Fruit fly (Drosophila melanogaster): ENCODE measurements around the gene Ncc69.
A peak's percentile ranks its signal among the peaks of the same experiment; 100 is the strongest.

Ncc69 gene

DNA sequence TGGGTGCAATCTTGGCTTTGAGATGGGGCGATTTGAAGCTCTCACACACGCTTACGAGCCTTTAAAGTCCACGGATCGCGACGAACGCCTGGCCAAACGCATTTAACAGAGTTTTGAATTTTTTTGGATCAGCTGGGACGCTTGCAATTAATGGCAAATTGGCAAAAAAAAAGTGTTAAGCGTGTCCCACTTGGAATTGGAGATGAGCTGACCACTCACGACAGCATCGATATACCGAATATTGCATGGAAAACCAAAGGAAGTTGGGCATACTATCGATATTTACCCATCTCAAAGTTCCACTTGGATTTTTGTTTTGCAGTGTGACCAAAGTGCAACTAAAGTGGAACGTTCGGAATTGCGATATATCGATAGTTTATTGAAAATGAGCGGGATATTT lies 26.1 kb upstream of the Ncc69 start, which contains the start of gene ArfGAP1 (continued):
- TF ChIP-seq CG12219 (GFP tag; optimal IDR thresholded peaks at IDR 0.05), result no peak
- no peak for TF ChIP-seq slou (GFP tag; optimal IDR thresholded peaks at IDR 0.05)
- peak; percentile 14; the same call in 1 of the 3 replicates for TF ChIP-seq CG11560 (tag; IDR thresholded peaks at IDR 0.05)
- TF ChIP-seq gfzf (GFP tag; optimal IDR thresholded peaks at IDR 0.05), result peak; percentile 43
- peak; percentile 3 for TF ChIP-seq CHES-1-like (GFP tag; optimal IDR thresholded peaks at IDR 0.05)
- TF ChIP-seq inv (GFP tag; IDR thresholded peaks at IDR 0.05; ENCODE audit: partially characterized antibody), result peak; percentile 94
- no peak for TF ChIP-seq fd3F (GFP tag; optimal IDR thresholded peaks at IDR 0.05)
- no peak for TF ChIP-seq odd (GFP tag; optimal IDR thresholded peaks at IDR 0.05)
- TF ChIP-seq rib (GFP tag; IDR thresholded peaks at IDR 0.05), result peak; percentile 57; the same call in 1 of the 2 replicates
- no peak for TF ChIP-seq grn (GFP tag; optimal IDR thresholded peaks at IDR 0.05)
- TF ChIP-seq Sin3A (optimal IDR thresholded peaks at IDR 0.05), result peak; percentile 57
- TF ChIP-seq Doc3 (GFP tag; IDR thresholded peaks at IDR 0.05; ENCODE audit: partially characterized antibody), result peak; percentile 97
- no peak for TF ChIP-seq CG5180 (GFP tag; optimal IDR thresholded peaks at IDR 0.05)
- 0 out of 2 replicates have a peak, but pooled peaks have one; percentile 26 for TF ChIP-seq CG32772 (GFP tag; IDR thresholded peaks at IDR 0.05)
- TF ChIP-seq ind (GFP tag; optimal IDR thresholded peaks at IDR 0.05), result no peak
- no peak for TF ChIP-seq CG8388 (GFP tag; optimal IDR thresholded peaks at IDR 0.05)
- TF ChIP-seq CG9876 (GFP tag; optimal IDR thresholded peaks at IDR 0.05), result no peak
- peak; percentile 10 for TF ChIP-seq CG14710 (tag; optimal IDR thresholded peaks at IDR 0.05)
- TF ChIP-seq sug (tag; optimal IDR thresholded peaks at IDR 0.05), result no peak
- peak; percentile 95 for TF ChIP-seq CG6791 (GFP tag; IDR thresholded peaks at IDR 0.05; ENCODE audit: partially characterized antibody)
- TF ChIP-seq CG16863 (GFP tag; optimal IDR thresholded peaks at IDR 0.05), result no peak
- no peak; the same call in 1 of the 2 replicates for TF ChIP-seq Ptx1 (GFP tag; IDR thresholded peaks at IDR 0.05)
- no peak for TF ChIP-seq CG12744 (GFP tag; optimal IDR thresholded peaks at IDR 0.05)
- TF ChIP-seq Hr39 (optimal IDR thresholded peaks at IDR 0.05), result no peak
- no peak for TF ChIP-seq YL-1 (GFP tag; optimal IDR thresholded peaks at IDR 0.05)
- TF ChIP-seq dmrt11E (tag; optimal IDR thresholded peaks at IDR 0.05), result no peak
- no peak for TF ChIP-seq CG31224 (GFP tag; IDR thresholded peaks at IDR 0.05)
- peak; percentile 6; the same call in 1 of the 2 replicates for TF ChIP-seq CG9215 (GFP tag; IDR thresholded peaks at IDR 0.05)
- peak; percentile 98 for TF ChIP-seq Bgb (GFP tag; IDR thresholded peaks at IDR 0.05; ENCODE audit: partially characterized antibody)
- TF ChIP-seq emc (GFP tag; optimal IDR thresholded peaks at IDR 0.05), result no peak
- peak; percentile 29; the same call in 1 of the 2 replicates for TF ChIP-seq Ada2b (GFP tag; IDR thresholded peaks at IDR 0.05)
- no peak for TF ChIP-seq CG12769 (tag; optimal IDR thresholded peaks at IDR 0.05)
- no peak for TF ChIP-seq MTF-1 (GFP tag; optimal IDR thresholded peaks at IDR 0.05; ENCODE audit: borderline replicate concordance)
- no peak for TF ChIP-seq CG15479 (GFP tag; optimal IDR thresholded peaks at IDR 0.05)
- no peak for TF ChIP-seq fd96Cb (tag; optimal IDR thresholded peaks at IDR 0.05)
- TF ChIP-seq vnd (GFP tag; IDR thresholded peaks at IDR 0.05; ENCODE audit: partially characterized antibody), result peak; percentile 92
- peak; percentile 8 for TF ChIP-seq sens (GFP tag)
- 0 out of 2 replicates have a peak, but pooled peaks have one; percentile 17 for TF ChIP-seq sob (GFP tag; IDR thresholded peaks at IDR 0.05)
- TF ChIP-seq mld (GFP tag; IDR thresholded peaks at IDR 0.05; ENCODE audit: partially characterized antibody), result peak; percentile 88
- peak; percentile 29 for TF ChIP-seq CG33213 (GFP tag; optimal IDR thresholded peaks at IDR 0.05)
- TF ChIP-seq ranshi (GFP tag; IDR thresholded peaks at IDR 0.05), result peak; percentile 21; the same call in 1 of the 2 replicates
- TF ChIP-seq bcd (GFP tag; optimal IDR thresholded peaks at IDR 0.05), result no peak
- TF ChIP-seq pho (GFP tag; optimal IDR thresholded peaks at IDR 0.05), result no peak
- TF ChIP-seq cas (GFP tag; IDR thresholded peaks at IDR 0.05), result no peak
- no peak for TF ChIP-seq CG12236 (GFP tag; optimal IDR thresholded peaks at IDR 0.05)
- peak; percentile 96 for TF ChIP-seq knrl (GFP tag; IDR thresholded peaks at IDR 0.05; ENCODE audit: partially characterized antibody)
- no peak for TF ChIP-seq luna (GFP tag; optimal IDR thresholded peaks at IDR 0.05)
- peak; percentile 84 for TF ChIP-seq Sry-δ (GFP tag; optimal IDR thresholded peaks at IDR 0.05)
- peak in 1 of 2 experiments; percentile 89 for TF ChIP-seq insv (GFP tag; optimal IDR thresholded peaks at IDR 0.05)
- TF ChIP-seq Aef1 (GFP tag; IDR thresholded peaks at IDR 0.05), result 0 out of 3 replicates have a peak, but pooled peaks have one; percentile 32
- no peak for TF ChIP-seq CG18476 (GFP tag; optimal IDR thresholded peaks at IDR 0.05)

Data from whole organism, embryonic.